Fruit fly (Drosophila melanogaster): ENCODE measurements around the gene CG3436.

dm6 chr2L:116388-116787 lies 39.4 kb upstream of the CG3436 start, which contains the start of gene CG13694:
- TF ChIP-seq lz (GFP tag; optimal IDR thresholded peaks at IDR 0.05), result no peak
- TF ChIP-seq CG4318 (GFP tag; optimal IDR thresholded peaks at IDR 0.05), result no peak

Data from whole organism, prepupa.